Fruit fly (Drosophila melanogaster) S2 (cell line): Measurements from ENCODE around the gene CG8565.

ENCODE experiments used
- CG8478 ChIP-seq: fragments of >200 bp; optimal IDR thresholded peaks from 2 replicates; lab custom pipeline; 2018
- CTCF ChIP-seq, 2 experiments: fragments of >200 bp; optimal IDR thresholded peaks; 2 replicates each; lab custom pipeline; 2018

DNA sequence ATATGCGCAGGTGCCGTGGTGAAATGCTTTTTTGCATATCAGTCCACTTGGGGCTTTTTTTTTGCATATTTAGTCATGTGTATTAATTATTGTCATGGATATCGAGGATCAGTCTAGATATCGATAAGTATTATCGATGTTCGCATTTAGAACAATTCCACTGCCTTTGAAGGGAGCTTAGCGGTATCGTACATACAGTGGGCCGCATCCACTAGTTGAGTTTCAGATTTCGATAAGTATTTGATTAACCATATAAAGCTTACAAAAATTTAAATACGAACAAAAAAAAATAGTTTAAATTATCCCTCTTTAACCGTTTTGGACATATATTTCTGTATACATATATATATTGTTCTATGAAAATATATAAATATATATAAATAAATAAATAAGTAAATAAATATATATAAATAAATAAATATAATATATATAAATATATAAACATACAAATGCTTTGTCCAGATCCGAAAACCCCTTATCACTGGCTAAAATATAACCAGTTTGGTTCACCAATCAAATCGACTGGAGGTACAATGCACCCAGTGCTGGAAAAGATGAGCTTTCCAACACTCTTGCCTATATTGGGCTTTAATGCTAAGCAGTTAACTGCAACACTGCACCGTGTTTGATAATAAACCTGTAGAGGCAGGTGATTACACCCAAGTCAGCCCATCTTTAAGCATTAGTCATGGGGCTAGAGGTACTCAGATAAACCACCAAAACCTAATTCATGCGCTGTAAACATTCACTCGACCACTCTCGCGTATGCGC is 34.6 kb upstream of the CG8565 start:
- TF ChIP-seq CTCF (optimal IDR thresholded peaks at IDR 0.05; lab: Kevin White, UChicago) (no peak), CG8478 (lab: Kevin White, UChicago) (no peak)
